Worm (Caenorhabditis elegans) whole organism, L3 larva: ENCODE measurements around the gene ogt-1.

ENCODE experiments used
- R02D3.7 ChIP-seq: fragments of 150-350 bp; optimal IDR thresholded peaks from 2 replicates; lab custom pipeline; 2014; ENCODE audit warnings: missing biosample characterization, missing genetic modification characterization
- ceh-16 ChIP-seq: sonication (generic microtip); optimal IDR thresholded peaks from 2 replicates; lab custom pipeline; 2017; ENCODE audit warnings: missing biosample characterization, missing genetic modification characterization
- ceh-28 ChIP-seq: fragments of 150-350 bp; optimal IDR thresholded peaks from 2 replicates; lab custom pipeline; 2014; ENCODE audit warnings: missing biosample characterization, missing genetic modification reagents, missing genetic modification characterization
- ceh-82 ChIP-seq: fragments of 150-350 bp; optimal IDR thresholded peaks from 2 replicates; lab custom pipeline; 2014; ENCODE audit warnings: missing biosample characterization, missing genetic modification characterization
- daf-12 ChIP-seq: fragments of 150-350 bp; optimal IDR thresholded peaks from 2 replicates; lab custom pipeline; 2014; ENCODE audit warnings: missing biosample characterization, missing genetic modification reagents, missing genetic modification characterization
- egl-27 ChIP-seq: sonication (generic microtip); optimal IDR thresholded peaks from 4 replicates; lab custom pipeline; 2017; ENCODE audit warnings: missing biosample characterization, missing genetic modification reagents, missing genetic modification characterization
- egl-5 ChIP-seq: fragments of 150-350 bp; optimal IDR thresholded peaks from 2 replicates; lab custom pipeline; 2017; ENCODE audit warnings: missing biosample characterization, missing genetic modification reagents, missing genetic modification characterization, inconsistent platforms
- elt-1 ChIP-seq: fragments of 150-350 bp; optimal IDR thresholded peaks from 2 replicates; lab custom pipeline; 2014; ENCODE audit warnings: missing biosample characterization, missing genetic modification characterization
- elt-2 ChIP-seq: sonication (generic microtip); optimal IDR thresholded peaks from 2 replicates; lab custom pipeline; 2016; ENCODE audit warnings: missing genetic modification reagents, mild to moderate bottlenecking, missing genetic modification characterization, missing compliant biosample characterization
- elt-3 ChIP-seq, 3 experiments: fragments of 150-350 bp in 1 of 3; sonication (generic microtip) in 2 of 3; optimal IDR thresholded peaks; 2 replicates in 2 of 3; 4 replicates in 1 of 3; lab custom pipeline; 2014 to 2017; ENCODE audit warnings: missing biosample characterization in 3 of 3, missing genetic modification characterization in 3 of 3
- eor-1 ChIP-seq, 2 experiments: fragments of 150-350 bp; optimal IDR thresholded peaks; 2 replicates each; lab custom pipeline; 2014 to 2018; ENCODE audit warnings: missing biosample characterization in 2 of 2, missing genetic modification characterization in 2 of 2
- fkh-10 ChIP-seq: sonication (generic microtip); optimal IDR thresholded peaks from 2 replicates; lab custom pipeline; 2017; ENCODE audit warnings: missing biosample characterization, missing genetic modification reagents, missing genetic modification characterization
- fos-1 ChIP-seq: fragments of 150-350 bp; optimal IDR thresholded peaks from 2 replicates; lab custom pipeline; 2014; ENCODE audit warnings: missing biosample characterization, missing genetic modification characterization
- hmg-11 ChIP-seq: sonication (generic microtip); optimal IDR thresholded peaks from 2 replicates; lab custom pipeline; 2016; ENCODE audit warnings: missing genetic modification characterization, missing compliant biosample characterization
- jun-1 ChIP-seq: fragments of 150-350 bp; optimal IDR thresholded peaks from 2 replicates; lab custom pipeline; 2014; ENCODE audit warnings: missing biosample characterization, missing genetic modification reagents, missing genetic modification characterization
- lin-15B ChIP-seq: fragments of 150-350 bp; optimal IDR thresholded peaks from 2 replicates; lab custom pipeline; 2014; ENCODE audit warnings: missing biosample characterization, missing genetic modification characterization
- lsy-12 ChIP-seq: sonication (generic microtip); optimal IDR thresholded peaks from 2 replicates; lab custom pipeline; 2016; ENCODE audit warnings: mild to moderate bottlenecking, missing genetic modification characterization, missing compliant biosample characterization
- mdl-1 ChIP-seq: fragments of 150-350 bp; optimal IDR thresholded peaks from 2 replicates; lab custom pipeline; 2014; ENCODE audit warnings: missing biosample characterization, missing genetic modification characterization
- mml-1 ChIP-seq: fragments of 150-350 bp; sonication (generic microtip); optimal IDR thresholded peaks from 3 replicates; lab custom pipeline; 2014; ENCODE audit warnings: missing biosample characterization, missing genetic modification characterization
- nfya-1 ChIP-seq: sonication (generic microtip); optimal IDR thresholded peaks from 2 replicates; lab custom pipeline; 2017; ENCODE audit warnings: missing genetic modification characterization, mild to moderate bottlenecking, missing compliant biosample characterization, antibody characterized with exemption, moderate library complexity; ENCODE audit not compliant: insufficient read depth
- nhr-11 ChIP-seq: fragments of 150-350 bp; optimal IDR thresholded peaks from 2 replicates; lab custom pipeline; 2014; ENCODE audit warnings: missing biosample characterization, missing genetic modification characterization
- nhr-23 ChIP-seq: fragments of 150-350 bp; optimal IDR thresholded peaks from 2 replicates; lab custom pipeline; 2014; ENCODE audit warnings: missing biosample characterization, missing genetic modification reagents, missing genetic modification characterization
- nhr-237 ChIP-seq: fragments of 150-350 bp; optimal IDR thresholded peaks from 2 replicates; lab custom pipeline; 2014; ENCODE audit warnings: missing biosample characterization, missing genetic modification characterization
- nhr-25 ChIP-seq: sonication (generic microtip); optimal IDR thresholded peaks from 2 replicates; lab custom pipeline; 2017; ENCODE audit warnings: missing biosample characterization, missing genetic modification characterization
- nhr-28 ChIP-seq: fragments of 150-350 bp; optimal IDR thresholded peaks from 2 replicates; lab custom pipeline; 2014; ENCODE audit warnings: missing biosample characterization, missing genetic modification characterization
- nhr-43 ChIP-seq: sonication (generic microtip); optimal IDR thresholded peaks from 2 replicates; lab custom pipeline; 2016; ENCODE audit warnings: mild to moderate bottlenecking, missing genetic modification characterization, missing compliant biosample characterization; ENCODE audit not compliant: poor library complexity, severe bottlenecking
- nhr-67 ChIP-seq: fragments of 150-350 bp; optimal IDR thresholded peaks from 2 replicates; lab custom pipeline; 2014; ENCODE audit warnings: missing biosample characterization, missing genetic modification characterization
- nhr-76 ChIP-seq: fragments of 150-350 bp; sonication (generic microtip); optimal IDR thresholded peaks from 5 replicates; lab custom pipeline; 2014; ENCODE audit warnings: missing biosample characterization, missing genetic modification characterization
- nhr-77 ChIP-seq: fragments of 150-350 bp; optimal IDR thresholded peaks from 2 replicates; lab custom pipeline; 2014; ENCODE audit warnings: missing biosample characterization, missing genetic modification characterization
- pha-4 ChIP-seq: fragments of 150-350 bp; optimal IDR thresholded peaks from 2 replicates; lab custom pipeline; 2014; ENCODE audit warnings: missing biosample characterization, missing genetic modification reagents, missing genetic modification characterization
- pqm-1 ChIP-seq: fragments of 150-350 bp; optimal IDR thresholded peaks from 2 replicates; lab custom pipeline; 2017; ENCODE audit warnings: missing biosample characterization, missing genetic modification characterization, inconsistent platforms
- sea-2 ChIP-seq: fragments of 150-350 bp; sonication (generic microtip); optimal IDR thresholded peaks from 4 replicates; lab custom pipeline; 2014; ENCODE audit warnings: missing biosample characterization, missing genetic modification reagents, missing genetic modification characterization
- skn-1 ChIP-seq: fragments of 150-350 bp; optimal IDR thresholded peaks from 2 replicates; lab custom pipeline; 2014; ENCODE audit warnings: missing biosample characterization, missing genetic modification characterization
- snpc-4 ChIP-seq: fragments of 150-350 bp; optimal IDR thresholded peaks from 2 replicates; lab custom pipeline; 2014; ENCODE audit warnings: missing biosample characterization, missing genetic modification characterization
- tbx-2 ChIP-seq: sonication (generic microtip); optimal IDR thresholded peaks from 2 replicates; lab custom pipeline; 2016; ENCODE audit warnings: mild to moderate bottlenecking, missing genetic modification characterization, missing compliant biosample characterization
- unc-39 ChIP-seq: sonication (generic microtip); optimal IDR thresholded peaks from 4 replicates; lab custom pipeline; 2017; ENCODE audit warnings: missing biosample characterization, missing genetic modification characterization
- unc-62 ChIP-seq: fragments of 150-350 bp; sonication (generic microtip); optimal IDR thresholded peaks from 4 replicates; lab custom pipeline; 2014; ENCODE audit warnings: missing biosample characterization, missing genetic modification reagents, missing genetic modification characterization
- zag-1 ChIP-seq: fragments of 150-350 bp; optimal IDR thresholded peaks from 2 replicates; lab custom pipeline; 2014; ENCODE audit warnings: missing biosample characterization, missing genetic modification characterization
- ztf-4 ChIP-seq: fragments of 150-350 bp; optimal IDR thresholded peaks from 2 replicates; lab custom pipeline; 2014; ENCODE audit warnings: missing biosample characterization, missing genetic modification characterization

Gene ogt-1

ce11 chrIII:7116615-7117252, 36.9 kb downstream of the ogt-1 start:
- TF ChIP-seq nhr-23 (tag; lab: Kevin White, UChicago) (peak; percentile 62), sea-2 (GFP tag; lab: Kevin White, UChicago) (no peak), lin-15B (tag; lab: Kevin White, UChicago) (peak; percentile 25), fkh-10 (GFP tag; lab: Kevin White, UChicago) (no peak), daf-12 (tag; lab: Kevin White, UChicago) (no peak), egl-5 (tag; lab: Kevin White, UChicago) (no peak), pqm-1 (tag; lab: Kevin White, UChicago) (peak; percentile 74), nfya-1 (tag; lab: Kevin White, UChicago) (peak; percentile 73), egl-27 (peak; percentile 87), ceh-28 (tag; lab: Kevin White, UChicago) (peak; percentile 41), unc-39 (tag; lab: Kevin White, UChicago) (no peak), pha-4 (peak; percentile 89), lsy-12 (peak; percentile 3), hmg-11 (tag; lab: Kevin White, UChicago) (peak; percentile 28), mdl-1 (peak; percentile 22), nhr-25 (tag; lab: Kevin White, UChicago) (peak; percentile 85), ceh-16 (tag; lab: Kevin White, UChicago) (no peak), nhr-76 (no peak), elt-2 (tag; lab: Kevin White, UChicago) (peak; percentile 68), skn-1 (tag; lab: Kevin White, UChicago) (peak; percentile 71), snpc-4 (tag; lab: Kevin White, UChicago) (peak; percentile 45), nhr-43 (tag; lab: Kevin White, UChicago) (peak; percentile 59), nhr-28 (tag; lab: Kevin White, UChicago) (no peak), nhr-237 (tag; lab: Kevin White, UChicago) (no peak), elt-3 (tag; optimal IDR thresholded peaks at IDR 0.05; lab: Kevin White, UChicago) (no peak), zag-1 (tag; lab: Kevin White, UChicago) (no peak), elt-1 (tag; lab: Kevin White, UChicago) (peak; percentile 45), jun-1 (tag; lab: Kevin White, UChicago) (peak; percentile 76)

- TF ChIP-seq nhr-11 (tag; lab: Kevin White, UChicago) (peak; percentile 77), zag-1 (tag; lab: Kevin White, UChicago) (no peak), unc-62 (no peak), ceh-82 (tag; lab: Kevin White, UChicago) (no peak)
These were observed 38.6 kb downstream of the ogt-1 start, which contains the start of gene nhr-10 for ce11 chrIII:7114952-7115488. Gene nhr-10 (minus strand): TSS chrIII:7115438.

ce11 chrIII:7112285-7112684, 41.3 kb downstream of the ogt-1 start:
- TF ChIP-seq unc-39 (tag; lab: Kevin White, UChicago) (no peak), nhr-43 (tag; lab: Kevin White, UChicago) (no peak), egl-27 (no peak), lin-15B (tag; lab: Kevin White, UChicago) (no peak), ceh-28 (tag; lab: Kevin White, UChicago) (no peak), mml-1 (tag; lab: Kevin White, UChicago) (no peak)

ce11 chrIII:7111793-7112192, 41.8 kb downstream of the ogt-1 start, which contains the start of gene B0280.7:
Gene B0280.7 (minus strand): TSS chrIII:7111893.
- TF ChIP-seq pha-4: no peak
- TF ChIP-seq hmg-11 (tag; lab: Kevin White, UChicago): no peak
- no peak for TF ChIP-seq fos-1 (tag; lab: Kevin White, UChicago)
- no peak for TF ChIP-seq elt-3 (tag; optimal IDR thresholded peaks at IDR 0.05; lab: Kevin White, UChicago)
- TF ChIP-seq ceh-28 (tag; lab: Kevin White, UChicago): no peak
- no peak for TF ChIP-seq ceh-82 (tag; lab: Kevin White, UChicago)
- TF ChIP-seq nfya-1 (tag; lab: Kevin White, UChicago): no peak
- TF ChIP-seq nhr-77 (tag; lab: Kevin White, UChicago): no peak
- no peak for TF ChIP-seq mdl-1
- TF ChIP-seq nhr-67 (tag; lab: Kevin White, UChicago): no peak
- no peak for TF ChIP-seq tbx-2
- TF ChIP-seq ztf-4 (tag; lab: Kevin White, UChicago): no peak
- TF ChIP-seq eor-1 (tag; optimal IDR thresholded peaks at IDR 0.05; lab: Kevin White, UChicago): no peak
- TF ChIP-seq elt-2 (tag; lab: Kevin White, UChicago): no peak
- no peak for TF ChIP-seq R02D3.7 (tag; lab: Kevin White, UChicago)
- no peak for TF ChIP-seq ceh-16 (tag; lab: Kevin White, UChicago)
- no peak for TF ChIP-seq egl-27
- no peak for TF ChIP-seq lin-15B (tag; lab: Kevin White, UChicago)
- TF ChIP-seq zag-1 (tag; lab: Kevin White, UChicago): no peak
- no peak for TF ChIP-seq nhr-43 (tag; lab: Kevin White, UChicago)
